Worm (Caenorhabditis elegans): ENCODE results near the gene K01A2.5.

- TF ChIP-seq lin-13 (GFP tag; optimal IDR thresholded peaks at IDR 0.05), result peak; percentile 17
- TF ChIP-seq fkh-8 (tag; optimal IDR thresholded peaks at IDR 0.05), result peak; percentile 51
Measured at ce11 chrII:323048-323776, 22.1 kb downstream of the K01A2.5 start, which contains the start of gene K01A2.10.
